Worm (Caenorhabditis elegans) whole organism, mixed stage, embryonic: ENCODE data around the gene tmem-24.
A peak's percentile ranks its signal among the peaks of the same experiment; 100 is the strongest.

Source experiments
- bed-3 ChIP-seq: fragments of 200-800 bp; sonication (Bioruptor generic); optimal IDR thresholded peaks from 3 replicates; lab custom pipeline; 2018; ENCODE audit warnings: mild to moderate bottlenecking, missing genetic modification characterization, moderate library complexity, missing compliant biosample characterization
- blmp-1 ChIP-seq: fragments of 150-350 bp; optimal IDR thresholded peaks from 2 replicates; lab custom pipeline; 2014; ENCODE audit warnings: missing biosample characterization, missing genetic modification characterization
- ceh-39 ChIP-seq: fragments of 150-350 bp; optimal IDR thresholded peaks from 2 replicates; lab custom pipeline; 2014; ENCODE audit warnings: missing biosample characterization, missing genetic modification characterization
- ceh-43 ChIP-seq: fragments of 200-800 bp; sonication (Bioruptor generic); optimal IDR thresholded peaks from 2 replicates; lab custom pipeline; 2018; ENCODE audit warnings: mild to moderate bottlenecking, missing genetic modification characterization, moderate library complexity, missing compliant biosample characterization
- ceh-83 ChIP-seq: fragments of 200-800 bp; sonication (Bioruptor generic); optimal IDR thresholded peaks from 2 replicates; lab custom pipeline; 2018; ENCODE audit warnings: mild to moderate bottlenecking, missing genetic modification characterization, missing compliant biosample characterization
- ces-1 ChIP-seq: fragments of 150-350 bp; optimal IDR thresholded peaks from 2 replicates; lab custom pipeline; 2014; ENCODE audit warnings: missing biosample characterization, missing genetic modification reagents, missing genetic modification characterization
- drap-1 ChIP-seq: fragments of 200-800 bp; sonication (Bioruptor generic); optimal IDR thresholded peaks from 3 replicates; lab custom pipeline; 2018; ENCODE audit warnings: mild to moderate bottlenecking, missing genetic modification characterization, missing compliant biosample characterization
- elt-1 ChIP-seq: sonication (generic microtip); optimal IDR thresholded peaks from 2 replicates; lab custom pipeline; 2017; ENCODE audit warnings: missing genetic modification characterization, mild to moderate bottlenecking, missing compliant biosample characterization, antibody characterized with exemption, moderate library complexity, borderline replicate concordance; ENCODE audit not compliant: insufficient read depth
- elt-3 ChIP-seq: fragments of 150-350 bp; optimal IDR thresholded peaks from 2 replicates; lab custom pipeline; 2014; ENCODE audit warnings: missing biosample characterization, missing genetic modification characterization
- flh-1 ChIP-seq: fragments of 200-800 bp; sonication (Bioruptor generic); optimal IDR thresholded peaks from 2 replicates; lab custom pipeline; 2018; ENCODE audit warnings: mild to moderate bottlenecking, missing genetic modification characterization, moderate library complexity, missing compliant biosample characterization
- ham-2 ChIP-seq: fragments of 200-800 bp; sonication (Bioruptor generic); optimal IDR thresholded peaks from 2 replicates; lab custom pipeline; 2018; ENCODE audit warnings: mild to moderate bottlenecking, missing genetic modification characterization, missing compliant biosample characterization
- hlh-1 ChIP-seq: fragments of 150-350 bp; optimal IDR thresholded peaks from 2 replicates; lab custom pipeline; 2014; ENCODE audit warnings: missing biosample characterization, missing genetic modification reagents, missing genetic modification characterization
- lin-32 ChIP-seq: fragments of 200-800 bp; sonication (Bioruptor generic); optimal IDR thresholded peaks from 2 replicates; lab custom pipeline; 2018; ENCODE audit warnings: mild to moderate bottlenecking, missing genetic modification characterization, missing compliant biosample characterization
- lsy-2 ChIP-seq: fragments of 150-350 bp; optimal IDR thresholded peaks from 2 replicates; lab custom pipeline; 2014; ENCODE audit warnings: missing biosample characterization, missing genetic modification characterization
- mab-5 ChIP-seq: fragments of 150-350 bp; optimal IDR thresholded peaks from 2 replicates; lab custom pipeline; 2014; ENCODE audit warnings: missing biosample characterization, missing genetic modification characterization
- mep-1 ChIP-seq: fragments of 150-350 bp; optimal IDR thresholded peaks from 2 replicates; lab custom pipeline; 2017; ENCODE audit warnings: missing biosample characterization, missing genetic modification reagents, missing genetic modification characterization, inconsistent platforms
- mls-2 ChIP-seq: sonication (generic microtip); optimal IDR thresholded peaks from 2 replicates; lab custom pipeline; 2016; ENCODE audit warnings: mild to moderate bottlenecking, missing genetic modification characterization, moderate library complexity, missing compliant biosample characterization
- nhr-2 ChIP-seq: fragments of 150-350 bp; optimal IDR thresholded peaks from 2 replicates; lab custom pipeline; 2014; ENCODE audit warnings: missing biosample characterization, missing genetic modification characterization
- nhr-237 ChIP-seq: fragments of 150-350 bp; optimal IDR thresholded peaks from 2 replicates; lab custom pipeline; 2014; ENCODE audit warnings: missing biosample characterization, missing genetic modification characterization
- nhr-28 ChIP-seq: fragments of 150-350 bp; optimal IDR thresholded peaks from 2 replicates; lab custom pipeline; 2014; ENCODE audit warnings: missing biosample characterization, missing genetic modification characterization
- nhr-76 ChIP-seq: sonication (generic microtip); optimal IDR thresholded peaks from 2 replicates; lab custom pipeline; 2017; ENCODE audit warnings: missing biosample characterization, missing genetic modification characterization
- pha-4 ChIP-seq: fragments of 150-350 bp; optimal IDR thresholded peaks from 2 replicates; lab custom pipeline; 2018; ENCODE audit warnings: missing biosample characterization, missing genetic modification reagents, missing genetic modification characterization
- sem-2 ChIP-seq: fragments of 200-800 bp; sonication (Bioruptor generic); optimal IDR thresholded peaks from 2 replicates; lab custom pipeline; 2018; ENCODE audit warnings: mild to moderate bottlenecking, missing genetic modification characterization, missing compliant biosample characterization
- snpc-4 ChIP-seq: fragments of 150-350 bp; optimal IDR thresholded peaks from 2 replicates; lab custom pipeline; 2014; ENCODE audit warnings: missing biosample characterization, missing genetic modification characterization
- sptf-1 ChIP-seq: sonication (generic microtip); optimal IDR thresholded peaks from 2 replicates; lab custom pipeline; 2017; ENCODE audit warnings: mild to moderate bottlenecking, missing genetic modification characterization, moderate library complexity, missing compliant biosample characterization
- tbx-8 ChIP-seq: fragments of 200-800 bp; sonication (Bioruptor generic); optimal IDR thresholded peaks from 2 replicates; lab custom pipeline; 2018; ENCODE audit warnings: mild to moderate bottlenecking, missing genetic modification characterization, moderate library complexity, missing compliant biosample characterization
- unc-120 ChIP-seq: sonication (generic microtip); optimal IDR thresholded peaks from 2 replicates; lab custom pipeline; 2017; ENCODE audit warnings: missing genetic modification characterization, missing compliant biosample characterization; ENCODE audit not compliant: poor library complexity, severe bottlenecking
- unc-62 ChIP-seq: fragments of 150-350 bp; optimal IDR thresholded peaks from 2 replicates; lab custom pipeline; 2014; ENCODE audit warnings: missing biosample characterization, missing genetic modification reagents, missing genetic modification characterization
- zip-8 ChIP-seq: fragments of 150-350 bp; optimal IDR thresholded peaks from 2 replicates; lab custom pipeline; 2014; ENCODE audit warnings: missing biosample characterization, missing genetic modification characterization

Gene tmem-24

DNA sequence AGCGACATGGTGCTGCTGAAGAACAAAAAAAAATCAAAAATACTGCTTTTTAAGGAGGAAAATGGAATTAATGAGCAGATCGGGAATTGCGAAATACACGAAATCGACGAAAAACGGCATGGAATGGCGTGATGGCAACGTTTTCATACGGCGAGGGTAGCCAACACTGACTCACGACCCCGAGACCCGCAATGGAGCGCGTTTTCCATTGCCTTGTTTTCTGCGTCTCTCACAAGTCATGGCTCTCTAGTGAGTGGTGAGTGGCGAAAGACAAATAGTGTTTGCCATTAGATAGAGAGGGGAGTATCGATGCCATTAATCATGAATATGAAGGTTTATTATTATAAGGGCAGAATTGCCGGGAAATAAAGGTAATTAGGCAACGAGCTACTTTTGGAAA lies 39.0 kb downstream of the tmem-24 start, which contains the start of gene C18B2.4:
Gene C18B2.4 (minus strand): TSS at position 15 of the 400 bp plus-strand sequence.
- TF ChIP-seq ces-1 (peak; percentile 58), unc-62 (GFP tag; lab: Kevin White, UChicago) (peak; percentile 83), blmp-1 (tag; lab: Kevin White, UChicago) (no peak), unc-120 (tag; lab: Kevin White, UChicago) (peak; percentile 79), nhr-237 (tag; lab: Kevin White, UChicago) (peak; percentile 17), mep-1 (tag; lab: Kevin White, UChicago) (peak; percentile 57), ceh-39 (tag; lab: Kevin White, UChicago) (peak; percentile 4), pha-4 (tag; lab: Kevin White, UChicago) (peak; percentile 28), drap-1 (peak; percentile 27), sem-2 (GFP tag; lab: Kevin White, UChicago) (no peak), nhr-76 (no peak), ceh-43 (GFP tag; lab: Kevin White, UChicago) (peak; percentile 46), mls-2 (tag; lab: Kevin White, UChicago) (peak; percentile 72)

DNA sequence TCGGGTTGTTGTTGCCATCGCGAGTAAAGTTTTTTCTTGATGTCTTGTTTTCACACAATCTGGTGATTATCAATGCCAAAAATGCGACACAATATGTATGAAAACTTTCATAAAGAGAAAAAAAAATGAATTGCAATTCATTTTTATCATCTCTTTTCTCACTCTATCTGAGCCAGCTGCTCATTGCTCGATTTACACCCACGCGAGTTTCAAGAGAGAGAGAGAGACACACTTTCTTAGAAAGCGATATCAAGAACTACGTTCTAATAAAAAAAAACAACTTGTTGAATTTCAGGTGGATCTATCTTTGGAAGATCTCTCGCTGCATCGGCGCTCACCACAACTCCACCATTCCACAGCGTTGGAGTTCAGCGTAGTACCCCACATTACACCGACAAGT lies 42.1 kb downstream of the tmem-24 start:
- TF ChIP-seq nhr-2 (tag; lab: Kevin White, UChicago): no peak
- no peak for TF ChIP-seq unc-120 (tag; lab: Kevin White, UChicago)
- TF ChIP-seq mls-2 (tag; lab: Kevin White, UChicago): no peak
- TF ChIP-seq bed-3: no peak
- TF ChIP-seq drap-1: no peak
- no peak for TF ChIP-seq ceh-43 (GFP tag; lab: Kevin White, UChicago)

DNA sequence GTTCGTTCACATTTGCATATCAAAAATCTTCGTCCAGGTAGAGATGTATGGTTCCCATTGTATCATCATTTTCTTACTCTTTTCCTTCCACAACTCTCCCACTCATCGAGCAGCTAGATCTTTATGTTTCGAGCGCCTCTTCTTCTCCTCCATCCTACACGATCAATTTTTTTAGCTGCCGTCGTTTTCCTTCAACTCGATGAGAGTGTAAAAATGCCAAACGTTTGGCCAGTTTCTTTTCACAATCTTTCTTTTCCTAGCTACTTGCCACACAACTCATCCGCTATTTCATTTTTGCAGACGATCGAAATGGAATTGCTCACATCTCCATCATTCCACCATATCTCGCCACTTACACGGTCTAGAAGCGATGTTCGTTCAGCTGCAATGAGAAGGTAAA lies 43.2 kb downstream of the tmem-24 start, which contains the start of gene C18B2.3:
Gene C18B2.3 (plus strand): TSS at position 301 of the 400 bp plus-strand sequence.
- no peak for TF ChIP-seq ceh-43 (GFP tag; lab: Kevin White, UChicago)
- peak; percentile 18 for TF ChIP-seq hlh-1 (tag; lab: Kevin White, UChicago)
- no peak for TF ChIP-seq tbx-8 (GFP tag; lab: Kevin White, UChicago)

DNA sequence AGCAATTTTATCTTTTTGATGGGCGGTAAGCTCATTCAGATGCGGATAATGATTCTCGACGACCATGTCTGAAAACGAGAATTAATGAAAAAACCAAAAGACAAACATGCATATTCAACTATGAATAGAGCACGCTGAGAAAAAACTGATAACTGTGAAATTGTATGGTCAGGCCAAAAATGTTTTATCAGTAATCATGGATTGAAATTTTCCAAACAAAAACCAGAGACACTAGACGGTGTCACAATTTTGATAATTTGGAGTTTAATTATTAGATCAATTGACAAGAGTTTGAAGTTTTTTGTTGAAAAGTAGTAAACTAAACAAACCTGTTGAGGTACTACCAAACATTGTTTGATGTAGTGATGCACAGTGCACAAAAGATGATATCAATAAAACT lies 44.3 kb downstream of the tmem-24 start, which contains the start of gene cgr-1:
Gene cgr-1 (minus strand): TSS at position 68 of the 400 bp plus-strand sequence.
- no peak for TF ChIP-seq sptf-1 (tag; lab: Kevin White, UChicago)
- no peak for TF ChIP-seq ceh-83 (GFP tag; lab: Kevin White, UChicago)
- no peak for TF ChIP-seq pha-4 (tag; lab: Kevin White, UChicago)
- TF ChIP-seq flh-1: no peak
- no peak for TF ChIP-seq nhr-237 (tag; lab: Kevin White, UChicago)
- no peak for TF ChIP-seq ceh-43 (GFP tag; lab: Kevin White, UChicago)
- no peak for TF ChIP-seq lin-32

DNA sequence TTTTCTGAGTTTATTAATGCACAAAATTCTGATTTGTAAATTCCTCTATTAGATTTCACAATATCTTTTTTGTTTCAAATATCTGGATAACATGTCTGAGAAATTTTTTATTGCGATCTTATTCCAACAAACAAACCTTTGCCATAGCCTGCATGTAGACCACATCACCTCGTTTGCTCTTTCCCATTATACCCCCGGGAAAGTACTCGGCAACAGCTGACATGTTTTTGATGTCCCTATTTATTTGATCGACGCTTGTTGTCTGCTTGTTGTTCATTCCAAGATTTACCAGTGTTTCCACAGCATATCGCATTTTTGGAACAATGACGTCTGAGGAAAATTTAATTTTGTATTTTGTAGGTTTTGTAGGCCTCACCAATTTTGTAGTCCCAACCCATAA lies 44.8 kb downstream of the tmem-24 start:
- peak; percentile 80 for TF ChIP-seq hlh-1 (tag; lab: Kevin White, UChicago)
- TF ChIP-seq mab-5: no peak
- no peak for TF ChIP-seq nhr-28 (tag; lab: Kevin White, UChicago)
- no peak for TF ChIP-seq flh-1
- no peak for TF ChIP-seq ceh-43 (GFP tag; lab: Kevin White, UChicago)
- peak; percentile 8 for TF ChIP-seq unc-120 (tag; lab: Kevin White, UChicago)
- TF ChIP-seq unc-62 (GFP tag; lab: Kevin White, UChicago): peak; percentile 1

DNA sequence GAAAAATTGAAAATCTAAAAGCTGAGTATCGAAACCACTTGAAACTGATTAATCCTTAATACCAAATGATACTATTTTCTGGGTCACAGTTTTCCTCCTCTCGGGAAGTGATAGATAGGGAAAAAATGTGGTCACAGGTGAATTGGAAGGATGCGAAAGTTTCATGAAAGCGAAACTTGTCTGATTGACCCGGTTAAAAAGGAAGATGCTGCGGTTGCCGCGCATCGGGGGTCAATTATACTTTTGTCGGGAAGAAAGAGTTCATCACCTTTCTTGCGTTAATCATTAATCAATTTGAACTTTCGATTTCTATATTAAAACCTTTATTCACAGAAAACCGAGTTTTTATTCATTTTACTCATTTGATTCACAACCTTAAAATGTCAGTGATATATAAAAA lies 47.7 kb downstream of the tmem-24 start:
- no peak for TF ChIP-seq lsy-2
- no peak for TF ChIP-seq snpc-4 (tag; lab: Kevin White, UChicago)
- no peak for TF ChIP-seq sem-2 (GFP tag; lab: Kevin White, UChicago)
- TF ChIP-seq unc-62 (GFP tag; lab: Kevin White, UChicago): no peak
- TF ChIP-seq hlh-1 (tag; lab: Kevin White, UChicago): no peak
- TF ChIP-seq tbx-8 (GFP tag; lab: Kevin White, UChicago): no peak
- TF ChIP-seq blmp-1 (tag; lab: Kevin White, UChicago): peak; percentile 72
- no peak for TF ChIP-seq elt-3
- TF ChIP-seq, all 35 proteins: peak for 1

DNA sequence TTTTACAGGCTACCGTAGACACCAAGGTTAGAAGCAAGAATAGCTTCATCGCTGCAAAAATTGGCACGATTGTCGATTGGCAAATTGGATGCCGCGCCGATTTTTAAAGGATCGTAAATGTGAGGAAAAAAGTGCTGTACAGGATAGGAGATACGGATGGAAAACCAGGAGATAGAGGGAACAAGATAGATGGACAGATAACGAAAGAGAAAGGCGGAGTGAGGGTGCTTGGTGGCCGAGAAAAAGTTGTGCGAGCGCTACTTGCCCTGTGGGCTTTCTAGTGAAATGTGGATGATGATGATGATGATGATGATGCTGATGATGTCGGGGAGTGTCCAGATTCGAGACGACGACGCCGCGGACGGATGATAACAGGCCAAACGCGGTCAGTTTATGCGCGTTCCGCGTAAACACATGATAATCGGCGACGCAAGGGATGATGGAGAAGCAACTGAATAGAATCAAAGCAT lies 48.4 kb downstream of the tmem-24 start, which contains the start of gene T27A10.6:
Gene T27A10.6 (minus strand): TSS at position 51 of the 470 bp plus-strand sequence.
- TF ChIP-seq elt-1 (tag; lab: Kevin White, UChicago) (peak; percentile 85), ham-2 (peak; percentile 92), blmp-1 (tag; lab: Kevin White, UChicago) (peak; percentile 77), zip-8 (no peak)
